Worm (Caenorhabditis elegans) whole organism, late embryonic: ENCODE data around the gene srlf-36.

Source experiments
- C08G9.2 ChIP-seq: sonication (generic microtip); optimal IDR thresholded peaks from 2 replicates; lab custom pipeline; 2016; ENCODE audit warnings: mild to moderate bottlenecking, missing genetic modification characterization, moderate library complexity, missing compliant biosample characterization
- C38D4.7 ChIP-seq: fragments of 200-800 bp; sonication (Bioruptor generic); optimal IDR thresholded peaks from 2 replicates; lab custom pipeline; 2018; ENCODE audit warnings: mild to moderate bottlenecking, missing genetic modification characterization, moderate library complexity, missing compliant biosample characterization
- K02D7.2 ChIP-seq: sonication (generic microtip); optimal IDR thresholded peaks from 2 replicates; lab custom pipeline; 2017; ENCODE audit warnings: mild to moderate bottlenecking, missing genetic modification characterization, missing compliant biosample characterization
- K09A11.1 ChIP-seq: sonication (generic microtip); optimal IDR thresholded peaks from 2 replicates; lab custom pipeline; 2017; ENCODE audit warnings: antibody characterized with exemption, mild to moderate bottlenecking, missing genetic modification characterization, missing compliant biosample characterization; ENCODE audit not compliant: insufficient read depth
- Y22D7AL.16 ChIP-seq: sonication (generic microtip); optimal IDR thresholded peaks from 2 replicates; lab custom pipeline; 2016; ENCODE audit warnings: missing genetic modification characterization, missing compliant biosample characterization
- ama-1 ChIP-seq: fragments of 150-350 bp; optimal IDR thresholded peaks from 2 replicates; lab custom pipeline; 2014
- ceh-18 ChIP-seq: sonication (generic microtip); optimal IDR thresholded peaks from 2 replicates; lab custom pipeline; 2016; ENCODE audit warnings: missing genetic modification characterization, missing compliant biosample characterization
- ceh-2 ChIP-seq: sonication (generic microtip); optimal IDR thresholded peaks from 2 replicates; lab custom pipeline; 2016; ENCODE audit warnings: missing genotype, missing genetic modification characterization, missing compliant biosample characterization
- ceh-24 ChIP-seq: sonication (generic microtip); optimal IDR thresholded peaks from 2 replicates; lab custom pipeline; 2016; ENCODE audit warnings: mild to moderate bottlenecking, missing genetic modification characterization, missing compliant biosample characterization
- ceh-45 ChIP-seq: fragments of 200-800 bp; sonication (Bioruptor generic); IDR thresholded peaks from 2 replicates; pipeline ENCODE4 v1.3.6; 2022; ENCODE audit warnings: missing genetic modification reagents, missing genetic modification characterization, missing compliant biosample characterization
- ceh-6 ChIP-seq: fragments of 200-800 bp; sonication (Bioruptor generic); optimal IDR thresholded peaks from 2 replicates; lab custom pipeline; 2018; ENCODE audit warnings: mild to moderate bottlenecking, missing genetic modification characterization, missing compliant biosample characterization
- dmd-4 ChIP-seq: sonication (generic microtip); optimal IDR thresholded peaks from 2 replicates; lab custom pipeline; 2016; ENCODE audit warnings: borderline replicate concordance, missing genetic modification characterization, missing compliant biosample characterization
- dve-1 ChIP-seq: sonication (generic microtip); optimal IDR thresholded peaks from 2 replicates; lab custom pipeline; 2017; ENCODE audit warnings: antibody characterized with exemption, mild to moderate bottlenecking, missing genetic modification characterization, missing compliant biosample characterization
- elt-2 ChIP-seq: sonication (generic microtip); optimal IDR thresholded peaks from 2 replicates; lab custom pipeline; 2016; ENCODE audit warnings: missing genetic modification reagents, missing genetic modification characterization, missing compliant biosample characterization
- elt-4 ChIP-seq: sonication (generic microtip); optimal IDR thresholded peaks from 2 replicates; lab custom pipeline; 2016; ENCODE audit warnings: missing genetic modification characterization, missing compliant biosample characterization
- ets-4 ChIP-seq: sonication (generic microtip); optimal IDR thresholded peaks from 2 replicates; lab custom pipeline; 2016; ENCODE audit warnings: missing genetic modification characterization, missing compliant biosample characterization
- fax-1 ChIP-seq: sonication (generic microtip); optimal IDR thresholded peaks from 2 replicates; lab custom pipeline; 2016; ENCODE audit warnings: missing genotype, missing genetic modification characterization, missing compliant biosample characterization
- fkh-10 ChIP-seq: fragments of 150-350 bp; optimal IDR thresholded peaks from 2 replicates; lab custom pipeline; 2014; ENCODE audit warnings: missing biosample characterization, missing genetic modification reagents, missing genetic modification characterization
- hlh-13 ChIP-seq: fragments of 200-800 bp; sonication (Bioruptor generic); optimal IDR thresholded peaks from 2 replicates; lab custom pipeline; 2018; ENCODE audit warnings: mild to moderate bottlenecking, missing genetic modification characterization, missing compliant biosample characterization
- hlh-15 ChIP-seq: sonication (generic microtip); optimal IDR thresholded peaks from 2 replicates; lab custom pipeline; 2016; ENCODE audit warnings: missing genetic modification characterization, missing compliant biosample characterization
- hlh-6 ChIP-seq: sonication (generic microtip); optimal IDR thresholded peaks from 2 replicates; lab custom pipeline; 2016; ENCODE audit warnings: missing genotype, missing genetic modification characterization, missing compliant biosample characterization
- hlh-8 ChIP-seq: sonication (generic microtip); optimal IDR thresholded peaks from 2 replicates; lab custom pipeline; 2016; ENCODE audit warnings: missing genotype, missing genetic modification characterization, missing compliant biosample characterization
- lim-6 ChIP-seq: sonication (generic microtip); optimal IDR thresholded peaks from 2 replicates; lab custom pipeline; 2016; ENCODE audit warnings: missing genetic modification characterization, missing compliant biosample characterization
- lin-11 ChIP-seq: fragments of 200-800 bp; sonication (Bioruptor generic); optimal IDR thresholded peaks from 2 replicates; lab custom pipeline; 2018; ENCODE audit warnings: mild to moderate bottlenecking, missing genetic modification characterization, missing compliant biosample characterization
- madf-2 ChIP-seq: sonication (generic microtip); optimal IDR thresholded peaks from 2 replicates; lab custom pipeline; 2017; ENCODE audit warnings: missing genetic modification characterization, missing compliant biosample characterization
- mec-3 ChIP-seq: sonication (generic microtip); optimal IDR thresholded peaks from 2 replicates; lab custom pipeline; 2016; ENCODE audit warnings: borderline replicate concordance, missing genetic modification characterization, missing compliant biosample characterization
- nhr-11 ChIP-seq: fragments of 150-350 bp; optimal IDR thresholded peaks from 2 replicates; lab custom pipeline; 2014; ENCODE audit warnings: missing biosample characterization, missing genetic modification characterization
- npax-4 ChIP-seq: sonication (generic microtip); optimal IDR thresholded peaks from 2 replicates; lab custom pipeline; 2016; ENCODE audit warnings: missing genetic modification characterization, missing compliant biosample characterization
- pha-2 ChIP-seq: sonication (generic microtip); optimal IDR thresholded peaks from 2 replicates; lab custom pipeline; 2017; ENCODE audit warnings: mild to moderate bottlenecking, missing genetic modification characterization, missing compliant biosample characterization
- pha-4 ChIP-seq: fragments of 150-350 bp; optimal IDR thresholded peaks from 2 replicates; lab custom pipeline; 2018; ENCODE audit warnings: missing biosample characterization, missing genetic modification reagents, missing genetic modification characterization
- pqm-1 ChIP-seq: sonication (generic microtip); optimal IDR thresholded peaks from 2 replicates; lab custom pipeline; 2016; ENCODE audit warnings: missing genetic modification characterization, missing compliant biosample characterization
- sox-2 ChIP-seq: fragments of 200-800 bp; sonication (Bioruptor generic); IDR thresholded peaks from 2 replicates; pipeline ENCODE4 v1.3.6; 2022; ENCODE audit warnings: missing genetic modification reagents, missing genetic modification characterization, missing compliant biosample characterization
- sox-4 ChIP-seq: sonication (generic microtip); optimal IDR thresholded peaks from 2 replicates; lab custom pipeline; 2017; ENCODE audit warnings: mild to moderate bottlenecking, missing genetic modification characterization, inconsistent platforms, missing compliant biosample characterization
- ttx-3 ChIP-seq: sonication (generic microtip); optimal IDR thresholded peaks from 2 replicates; lab custom pipeline; 2016; ENCODE audit warnings: missing genetic modification reagents, missing genetic modification characterization, missing compliant biosample characterization
- unc-3 ChIP-seq, 2 experiments: fragments of 200-800 bp in 1 of 2; sonication (Bioruptor generic) in 1 of 2; sonication (generic microtip) in 1 of 2; conservative IDR thresholded peaks in 1 of 2; optimal IDR thresholded peaks in 1 of 2; 2 replicates each; pipeline versions ENCODE4 v1.3.6 to Lab custom; 2016 to 2022; ENCODE audit warnings: missing compliant biosample characterization in 2 of 2, missing genetic modification characterization in 2 of 2, missing genetic modification reagents in 1 of 2
- zip-5 ChIP-seq: sonication (generic microtip); optimal IDR thresholded peaks from 2 replicates; lab custom pipeline; 2016; ENCODE audit warnings: missing genetic modification characterization, missing compliant biosample characterization
- ztf-16 ChIP-seq: sonication (generic microtip); optimal IDR thresholded peaks from 2 replicates; lab custom pipeline; 2017; ENCODE audit warnings: missing genetic modification characterization, missing compliant biosample characterization

srlf-36 gene

ce11 chrV:652940-653339 is 43.4 kb upstream of the srlf-36 start, which contains the start of gene srj-5:
srj-5 (minus strand) TSS chrV:653040.
- TF ChIP-seq mec-3 (no peak), lim-6 (tag; lab: Kevin White, UChicago) (no peak), ceh-24 (tag; lab: Kevin White, UChicago) (no peak), hlh-6 (tag; lab: Kevin White, UChicago) (no peak), hlh-15 (no peak), hlh-8 (tag; lab: Kevin White, UChicago) (no peak), ceh-2 (tag; lab: Kevin White, UChicago) (no peak), madf-2 (no peak), nhr-11 (no peak), C38D4.7 (no peak), pqm-1 (tag; lab: Kevin White, UChicago) (no peak), lin-11 (tag; lab: Kevin White, UChicago) (no peak), ceh-45 (GFP tag; lab: Robert Waterston, UW) (no peak), ceh-18 (tag; lab: Kevin White, UChicago) (no peak), zip-5 (tag; lab: Kevin White, UChicago) (no peak), elt-2 (tag; lab: Kevin White, UChicago) (no peak), fax-1 (tag; lab: Kevin White, UChicago) (no peak), Y22D7AL.16 (tag; lab: Kevin White, UChicago) (no peak)

ce11 chrV:646888-647287 is 37.3 kb upstream of the srlf-36 start, which contains the start of gene ugt-42:
ugt-42 (plus strand) TSS chrV:647188.
- TF ChIP-seq dmd-4 (tag; lab: Kevin White, UChicago) = no peak
- TF ChIP-seq unc-3 (GFP tag; conservative IDR thresholded peaks at IDR 0.05; lab: Robert Waterston, UW) = no peak
- TF ChIP-seq unc-3 (tag; optimal IDR thresholded peaks at IDR 0.05; lab: Kevin White, UChicago) = no peak
- TF ChIP-seq elt-4 = no peak
- no peak for TF ChIP-seq pha-2 (tag; lab: Kevin White, UChicago)
- TF ChIP-seq pha-4 (tag; lab: Kevin White, UChicago) = no peak
- TF ChIP-seq hlh-13 (GFP tag; lab: Kevin White, UChicago) = no peak
- no peak for TF ChIP-seq pqm-1 (tag; lab: Kevin White, UChicago)
- TF ChIP-seq ceh-45 (GFP tag; lab: Robert Waterston, UW) = no peak
- no peak for TF ChIP-seq ceh-6 (GFP tag; lab: Kevin White, UChicago)
- no peak for TF ChIP-seq ttx-3
- no peak for TF ChIP-seq dve-1 (tag; lab: Kevin White, UChicago)
- no peak for TF ChIP-seq Y22D7AL.16 (tag; lab: Kevin White, UChicago)

ce11 chrV:646129-646528 is 36.6 kb upstream of the srlf-36 start, which contains the start of gene F48G7.12:
F48G7.12 (minus strand) TSS chrV:646229.
- TF ChIP-seq elt-2 (tag; lab: Kevin White, UChicago) (no peak), ttx-3 (no peak), npax-4 (tag; lab: Kevin White, UChicago) (no peak), hlh-15 (no peak), sox-2 (GFP tag; lab: Robert Waterston, UW) (no peak), C08G9.2 (no peak), hlh-8 (tag; lab: Kevin White, UChicago) (no peak), ceh-18 (tag; lab: Kevin White, UChicago) (no peak), K02D7.2 (no peak), ets-4 (tag; lab: Kevin White, UChicago) (no peak), ceh-2 (tag; lab: Kevin White, UChicago) (no peak), sox-4 (tag; lab: Kevin White, UChicago) (no peak), ztf-16 (tag; lab: Kevin White, UChicago) (no peak), hlh-6 (tag; lab: Kevin White, UChicago) (no peak), lim-6 (tag; lab: Kevin White, UChicago) (no peak), ama-1 (lab: Kevin White, UChicago) (no peak), K09A11.1 (no peak), fkh-10 (GFP tag; lab: Kevin White, UChicago) (no peak), nhr-11 (no peak)
